Worm (Caenorhabditis elegans) whole organism, L1 larva: ENCODE data around the gene B0457.6.

Experiments used
- C16A3.4 ChIP-seq: fragments of 150-350 bp; optimal IDR thresholded peaks from 2 replicates; lab custom pipeline; 2014; ENCODE audit warnings: missing biosample characterization, missing genetic modification characterization
- Y116A8C.19 ChIP-seq: sonication (generic microtip); optimal IDR thresholded peaks from 2 replicates; lab custom pipeline; 2016; ENCODE audit warnings: missing compliant biosample characterization, missing genetic modification characterization, borderline replicate concordance
- alr-1 ChIP-seq: fragments of 200-800 bp; sonication (Bioruptor generic); optimal IDR thresholded peaks from 2 replicates; lab custom pipeline; 2018; ENCODE audit warnings: borderline replicate concordance, mild to moderate bottlenecking, missing genetic modification characterization, missing compliant biosample characterization
- aly-2 ChIP-seq: fragments of 150-350 bp; optimal IDR thresholded peaks from 2 replicates; lab custom pipeline; 2014; ENCODE audit warnings: missing biosample characterization, missing genetic modification characterization
- blmp-1 ChIP-seq: fragments of 150-350 bp; optimal IDR thresholded peaks from 2 replicates; lab custom pipeline; 2014; ENCODE audit warnings: missing biosample characterization, missing genetic modification characterization
- ceh-63 ChIP-seq: fragments of 200-800 bp; sonication (Bioruptor generic); optimal IDR thresholded peaks from 2 replicates; lab custom pipeline; 2018; ENCODE audit warnings: mild to moderate bottlenecking, missing genetic modification characterization, missing compliant biosample characterization
- ceh-8 ChIP-seq: fragments of 200-800 bp; sonication (Bioruptor generic); optimal IDR thresholded peaks from 2 replicates; lab custom pipeline; 2018; ENCODE audit warnings: mild to moderate bottlenecking, missing genetic modification characterization, moderate library complexity, missing compliant biosample characterization
- ceh-82 ChIP-seq, 3 experiments: fragments of 150-350 bp in 1 of 3; sonication (generic microtip) in 2 of 3; optimal IDR thresholded peaks; 2 replicates each; lab custom pipeline; 2014 to 2017; ENCODE audit warnings: missing biosample characterization in 3 of 3, missing genetic modification characterization in 3 of 3
- ces-1 ChIP-seq: fragments of 150-350 bp; optimal IDR thresholded peaks from 2 replicates; lab custom pipeline; 2014; ENCODE audit warnings: missing biosample characterization, missing genetic modification reagents, missing genetic modification characterization
- dpl-1 ChIP-seq, 3 experiments: fragments of 150-350 bp in 2 of 3; sonication (generic microtip) in 1 of 3; optimal IDR thresholded peaks; 2 replicates each; lab custom pipeline; 2014 to 2017; ENCODE audit warnings: missing biosample characterization in 3 of 3, missing genetic modification characterization in 3 of 3, missing genetic modification reagents in 3 of 3
- dsc-1 ChIP-seq: sonication (generic microtip); optimal IDR thresholded peaks from 2 replicates; lab custom pipeline; 2016; ENCODE audit warnings: mild to moderate bottlenecking, missing genetic modification characterization, missing compliant biosample characterization
- efl-1 ChIP-seq, 4 experiments: fragments of 150-350 bp; optimal IDR thresholded peaks in 3 of 4; peaks in 1 of 4; 1 replicate in 1 of 4; 2 replicates in 3 of 4; lab custom pipeline; 2014; ENCODE audit warnings: missing biosample characterization in 2 of 4, missing genetic modification characterization in 2 of 4, missing genetic modification reagents in 2 of 4
- elt-3 ChIP-seq, 6 experiments: fragments of 150-350 bp in 1 of 6; sonication (generic microtip); optimal IDR thresholded peaks; 2 replicates each; lab custom pipeline; 2017 to 2018; ENCODE audit warnings: missing biosample characterization in 6 of 6, missing genetic modification characterization in 6 of 6, inconsistent platforms in 1 of 6
- fkh-10 ChIP-seq: sonication (generic microtip); optimal IDR thresholded peaks from 2 replicates; lab custom pipeline; 2017; ENCODE audit warnings: missing biosample characterization, missing genetic modification reagents, missing genetic modification characterization
- fkh-8 ChIP-seq: sonication (generic microtip); optimal IDR thresholded peaks from 2 replicates; lab custom pipeline; 2016; ENCODE audit warnings: mild to moderate bottlenecking, missing genetic modification characterization, missing compliant biosample characterization
- grh-1 ChIP-seq: fragments of 200-800 bp; sonication (Bioruptor generic); IDR thresholded peaks from 2 replicates; pipeline ENCODE4 v1.3.6; 2022; ENCODE audit warnings: missing genetic modification reagents, missing genetic modification characterization, missing compliant biosample characterization
- hlh-17 ChIP-seq: fragments of 200-800 bp; sonication (Bioruptor generic); optimal IDR thresholded peaks from 2 replicates; lab custom pipeline; 2018; ENCODE audit warnings: missing genetic modification characterization, mild to moderate bottlenecking, missing compliant biosample characterization, moderate library complexity, borderline replicate concordance
- irx-1 ChIP-seq: sonication (generic microtip); optimal IDR thresholded peaks from 2 replicates; lab custom pipeline; 2016; ENCODE audit warnings: missing genetic modification characterization, missing compliant biosample characterization
- lin-14 ChIP-seq: fragments of 200-800 bp; sonication (Bioruptor generic); optimal IDR thresholded peaks from 2 replicates; lab custom pipeline; 2018; ENCODE audit warnings: mild to moderate bottlenecking, missing genetic modification characterization, moderate library complexity, missing compliant biosample characterization
- lin-35 ChIP-seq, 2 experiments: fragments of 150-350 bp; optimal IDR thresholded peaks; 2 replicates each; lab custom pipeline; 2014; ENCODE audit warnings: missing biosample characterization in 2 of 2, missing genetic modification characterization in 2 of 2, missing genetic modification reagents in 2 of 2
- lsy-2 ChIP-seq, 2 experiments: fragments of 150-350 bp; optimal IDR thresholded peaks; 2 replicates each; lab custom pipeline; 2014; ENCODE audit warnings: missing biosample characterization in 2 of 2, missing genetic modification characterization in 2 of 2
- mdl-1 ChIP-seq, 2 experiments: fragments of 150-350 bp; optimal IDR thresholded peaks; 2 replicates each; lab custom pipeline; 2014 to 2017; ENCODE audit warnings: missing biosample characterization in 2 of 2, missing genetic modification characterization in 2 of 2, inconsistent platforms in 1 of 2
- mef-2 ChIP-seq: fragments of 150-350 bp; optimal IDR thresholded peaks from 2 replicates; lab custom pipeline; 2014; ENCODE audit warnings: missing biosample characterization, missing genetic modification characterization
- mep-1 ChIP-seq: fragments of 150-350 bp; optimal IDR thresholded peaks from 2 replicates; lab custom pipeline; 2014; ENCODE audit warnings: missing biosample characterization, missing genetic modification characterization
- nhr-12 ChIP-seq: sonication (generic microtip); optimal IDR thresholded peaks from 2 replicates; lab custom pipeline; 2017; ENCODE audit warnings: missing biosample characterization, missing genetic modification characterization
- nhr-20 ChIP-seq: sonication (generic microtip); optimal IDR thresholded peaks from 2 replicates; lab custom pipeline; 2016; ENCODE audit warnings: mild to moderate bottlenecking, missing genetic modification characterization, missing compliant biosample characterization
- nhr-47 ChIP-seq: sonication (generic microtip); optimal IDR thresholded peaks from 2 replicates; lab custom pipeline; 2016; ENCODE audit warnings: mild to moderate bottlenecking, missing genetic modification characterization, moderate library complexity, missing compliant biosample characterization
- nhr-71 ChIP-seq: sonication (generic microtip); optimal IDR thresholded peaks from 2 replicates; lab custom pipeline; 2016; ENCODE audit warnings: mild to moderate bottlenecking, missing genetic modification characterization, moderate library complexity, missing compliant biosample characterization
- nhr-90 ChIP-seq: sonication (generic microtip); optimal IDR thresholded peaks from 2 replicates; lab custom pipeline; 2016; ENCODE audit warnings: mild to moderate bottlenecking, missing genetic modification characterization, missing compliant biosample characterization; ENCODE audit not compliant: poor library complexity
- pax-3 ChIP-seq: fragments of 200-800 bp; sonication (Bioruptor generic); optimal IDR thresholded peaks from 2 replicates; lab custom pipeline; 2018; ENCODE audit warnings: mild to moderate bottlenecking, missing genetic modification characterization, moderate library complexity, missing compliant biosample characterization
- pqm-1 ChIP-seq: sonication (generic microtip); optimal IDR thresholded peaks from 3 replicates; lab custom pipeline; 2017; ENCODE audit warnings: missing biosample characterization, missing genetic modification characterization
- rnt-1 ChIP-seq: sonication (generic microtip); optimal IDR thresholded peaks from 2 replicates; lab custom pipeline; 2016; ENCODE audit warnings: mild to moderate bottlenecking, missing genetic modification characterization, moderate library complexity, missing compliant biosample characterization
- skn-1 ChIP-seq: fragments of 150-350 bp; optimal IDR thresholded peaks from 2 replicates; lab custom pipeline; 2014; ENCODE audit warnings: missing biosample characterization, missing genetic modification characterization
- snpc-4 ChIP-seq: fragments of 150-350 bp; optimal IDR thresholded peaks from 2 replicates; lab custom pipeline; 2014; ENCODE audit warnings: missing biosample characterization, missing genetic modification characterization
- snu-23 ChIP-seq: sonication (generic microtip); optimal IDR thresholded peaks from 2 replicates; lab custom pipeline; 2016; ENCODE audit warnings: missing genetic modification characterization, missing compliant biosample characterization
- swsn-7 ChIP-seq: sonication (generic microtip); optimal IDR thresholded peaks from 2 replicates; lab custom pipeline; 2016; ENCODE audit warnings: missing genetic modification characterization, missing compliant biosample characterization
- tbx-2 ChIP-seq: sonication (generic microtip); optimal IDR thresholded peaks from 2 replicates; lab custom pipeline; 2016; ENCODE audit warnings: missing genetic modification characterization, missing compliant biosample characterization
- tlp-1 ChIP-seq: fragments of 150-350 bp; optimal IDR thresholded peaks from 2 replicates; lab custom pipeline; 2014; ENCODE audit warnings: missing biosample characterization, missing genetic modification characterization
- unc-130 ChIP-seq: fragments of 150-350 bp; optimal IDR thresholded peaks from 2 replicates; lab custom pipeline; 2017; ENCODE audit warnings: missing biosample characterization, missing genetic modification characterization, inconsistent platforms
- unc-30 ChIP-seq: sonication (generic microtip); optimal IDR thresholded peaks from 2 replicates; lab custom pipeline; 2017; ENCODE audit warnings: missing biosample characterization, missing genetic modification characterization
- unc-86 ChIP-seq: sonication (generic microtip); optimal IDR thresholded peaks from 2 replicates; lab custom pipeline; 2016; ENCODE audit warnings: missing genetic modification characterization, missing compliant biosample characterization
- xbp-1 ChIP-seq: sonication (generic microtip); optimal IDR thresholded peaks from 2 replicates; lab custom pipeline; 2016; ENCODE audit warnings: missing genetic modification characterization, missing compliant biosample characterization
- zip-4 ChIP-seq: fragments of 200-800 bp; sonication (Bioruptor generic); optimal IDR thresholded peaks from 2 replicates; lab custom pipeline; 2018; ENCODE audit warnings: mild to moderate bottlenecking, missing genetic modification characterization, moderate library complexity, missing compliant biosample characterization
- ztf-4 ChIP-seq: fragments of 150-350 bp; optimal IDR thresholded peaks from 2 replicates; lab custom pipeline; 2014; ENCODE audit warnings: missing biosample characterization, missing genetic modification characterization

Gene B0457.6

DNA sequence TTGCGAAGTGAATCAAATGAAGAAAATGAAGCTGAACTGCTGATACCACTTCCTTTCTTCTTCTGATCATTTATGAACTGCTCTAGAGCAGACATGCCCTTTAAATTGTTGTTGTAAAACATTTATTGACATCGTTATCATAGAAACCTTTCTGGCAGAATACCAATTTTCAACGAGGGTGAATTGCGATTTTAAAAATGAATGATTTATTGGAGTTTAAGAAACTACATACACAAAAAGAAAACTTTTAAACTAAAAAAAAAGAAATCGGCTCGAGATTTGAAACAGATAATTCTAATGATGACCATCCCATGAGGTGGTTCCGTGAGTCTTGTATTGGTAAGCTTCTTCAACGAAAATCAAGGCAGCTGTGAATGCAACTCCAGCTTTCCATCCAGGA lies 41.8 kb downstream of the B0457.6 start, which contains the start of gene sftd-3:
Gene sftd-3, minus strand, starts transcription at position 101 of the 400 bp plus-strand sequence.
- TF ChIP-seq mef-2 (tag; lab: Kevin White, UChicago) = no peak
- TF ChIP-seq skn-1 (tag; lab: Kevin White, UChicago) = no peak
- no peak for TF ChIP-seq fkh-8 (tag; lab: Kevin White, UChicago)
- TF ChIP-seq irx-1 (tag; lab: Kevin White, UChicago) = no peak
- no peak for TF ChIP-seq mep-1 (tag; lab: Kevin White, UChicago)
- no peak for TF ChIP-seq tlp-1 (tag; lab: Kevin White, UChicago)
- TF ChIP-seq nhr-20 (tag; lab: Kevin White, UChicago) = no peak
- TF ChIP-seq unc-30 (tag; lab: Kevin White, UChicago) = no peak
- TF ChIP-seq elt-3 (tag; optimal IDR thresholded peaks at IDR 0.05; lab: Kevin White, UChicago) = no peak
- no peak for TF ChIP-seq aly-2 (tag; lab: Kevin White, UChicago)
- no peak for TF ChIP-seq mdl-1 (tag; optimal IDR thresholded peaks at IDR 0.05; lab: Kevin White, UChicago)
- no peak for TF ChIP-seq grh-1 (GFP tag; lab: Robert Waterston, UW)
- TF ChIP-seq xbp-1 = no peak
- no peak for TF ChIP-seq zip-4 (GFP tag; lab: Kevin White, UChicago)
- TF ChIP-seq alr-1 (tag; lab: Kevin White, UChicago) = no peak
- TF ChIP-seq pax-3 (tag; lab: Kevin White, UChicago) = no peak

DNA sequence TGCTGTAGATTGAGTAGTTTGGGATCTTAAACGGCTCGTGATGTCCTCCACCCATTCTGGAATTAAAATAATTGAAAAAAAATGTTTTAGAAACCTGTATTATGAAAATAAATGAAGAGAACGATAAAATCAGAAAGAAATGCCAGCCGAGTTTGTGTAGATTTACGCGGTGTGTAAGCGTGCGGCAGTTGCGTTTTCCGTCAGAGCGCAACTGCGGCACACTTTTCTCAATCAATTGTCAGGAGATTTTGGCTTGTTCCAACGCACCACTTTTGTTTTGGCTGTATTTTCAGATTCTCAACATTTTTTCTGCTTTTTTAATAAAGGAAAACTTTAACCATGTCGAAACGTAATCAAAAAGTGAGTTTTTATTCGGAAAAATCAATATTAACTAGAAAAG lies 42.6 kb downstream of the B0457.6 start, which contains the start of the genes ndub-3 and C18E9.2:
Gene ndub-3, minus strand, starts transcription at position 56 of the 400 bp plus-strand sequence.
Gene C18E9.2, plus strand, starts transcription at position 172 of the 400 bp plus-strand sequence.
- TF ChIP-seq pqm-1 (tag; lab: Kevin White, UChicago) = no peak
- TF ChIP-seq nhr-71 (tag; lab: Kevin White, UChicago) = peak; percentile 33
- TF ChIP-seq nhr-12 (tag; lab: Kevin White, UChicago) = no peak
- TF ChIP-seq efl-1 (optimal IDR thresholded peaks at IDR 0.05; lab: Kevin White, UChicago) = peak; percentile 66 to 67
- TF ChIP-seq efl-1 (GFP tag; optimal IDR thresholded peaks at IDR 0.05 in 1 of 2; lab: Kevin White, UChicago) = peak; percentile 48 to 95
- peak in 2 of 3 experiments; percentile 4 to 64 for TF ChIP-seq ceh-82 (tag; optimal IDR thresholded peaks at IDR 0.05; lab: Kevin White, UChicago)
- TF ChIP-seq C16A3.4 = peak; percentile 55
- TF ChIP-seq Y116A8C.19 (tag; lab: Kevin White, UChicago) = no peak
- TF ChIP-seq tbx-2 (tag; lab: Kevin White, UChicago) = peak; percentile 6
- TF ChIP-seq mdl-1 (tag; optimal IDR thresholded peaks at IDR 0.05; lab: Kevin White, UChicago) = peak in 1 of 2 experiments; percentile 24
- TF ChIP-seq ceh-63 (GFP tag; lab: Kevin White, UChicago) = no peak
- peak; percentile 1 for TF ChIP-seq nhr-47 (tag; lab: Kevin White, UChicago)
- peak; percentile 13 to 75 for TF ChIP-seq lsy-2 (tag; optimal IDR thresholded peaks at IDR 0.05; lab: Kevin White, UChicago)
- TF ChIP-seq rnt-1 (tag; lab: Kevin White, UChicago) = peak; percentile 26
- TF ChIP-seq lin-35 (GFP tag; optimal IDR thresholded peaks at IDR 0.05; lab: Kevin White, UChicago) = peak; percentile 59 to 79
- no peak for TF ChIP-seq nhr-20 (tag; lab: Kevin White, UChicago)
- TF ChIP-seq dpl-1 (GFP tag; optimal IDR thresholded peaks at IDR 0.05; lab: Kevin White, UChicago) = peak; percentile 38 to 66 (median 56)
- peak; percentile 50 for TF ChIP-seq lin-14
- TF ChIP-seq snu-23 (GFP tag; lab: Kevin White, UChicago) = peak; percentile 32
- TF ChIP-seq, all 84 proteins: peak for 13

DNA sequence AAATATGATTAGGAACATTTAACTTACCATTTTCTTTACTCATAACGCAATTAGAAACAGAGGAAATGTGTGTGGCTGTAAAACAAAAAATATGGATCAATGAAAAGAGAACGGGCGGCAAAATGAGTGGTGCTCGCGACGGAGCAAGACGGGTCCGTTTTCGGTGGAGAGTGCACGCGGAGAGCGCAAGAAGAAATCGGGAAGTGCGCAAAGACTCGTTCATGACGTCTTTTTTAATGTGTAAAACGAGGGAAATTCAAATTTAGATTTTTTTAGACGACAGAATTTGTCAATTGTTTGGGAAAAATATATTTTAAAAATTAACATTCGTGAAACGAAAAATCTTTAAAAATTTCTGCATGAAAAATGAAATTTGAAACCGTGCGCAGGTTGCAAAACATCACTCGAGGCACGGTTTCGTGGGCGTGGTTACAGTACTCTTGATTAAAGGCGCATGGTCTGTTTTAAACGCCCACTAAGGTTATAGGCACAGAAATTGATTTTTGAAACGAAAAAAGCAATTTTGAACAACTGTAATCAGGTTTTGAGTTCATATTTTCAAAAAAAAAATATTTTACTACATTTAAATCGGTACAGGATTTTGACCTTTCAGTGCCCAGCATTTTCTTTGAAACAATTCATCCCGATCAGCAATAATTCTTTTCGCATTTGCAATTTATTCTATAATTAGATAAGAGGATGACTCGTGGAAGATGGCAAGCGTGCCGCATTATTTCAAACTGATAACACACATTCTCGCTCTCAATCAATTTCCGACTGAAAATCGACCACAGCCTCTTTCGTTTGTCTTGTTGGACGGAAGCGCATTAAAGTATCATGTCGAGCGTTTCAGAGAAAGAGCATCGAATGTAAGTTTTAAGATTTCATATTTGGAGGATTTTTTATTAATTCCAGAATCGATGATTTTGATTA lies 47.3 kb downstream of the B0457.6 start, which contains the start of the genes szy-20 and C18E9.5:
Gene szy-20, minus strand, starts transcription at position 83 of the 933 bp plus-strand sequence.
Gene C18E9.5, plus strand, starts transcription at position 730 of the 933 bp plus-strand sequence.
- TF ChIP-seq swsn-7 (tag; lab: Kevin White, UChicago) (peak; percentile 90), dsc-1 (tag; lab: Kevin White, UChicago) (peak; percentile 92), elt-3 (tag; optimal IDR thresholded peaks at IDR 0.05; lab: Kevin White, UChicago) (peak in 2 of 6 experiments; percentile 2 to 46), snpc-4 (tag; lab: Kevin White, UChicago) (peak; percentile 78), fkh-8 (tag; lab: Kevin White, UChicago) (peak; percentile 80), ceh-8 (peak; percentile 72), nhr-90 (tag; lab: Kevin White, UChicago) (peak; percentile 80), hlh-17 (GFP tag; lab: Kevin White, UChicago) (no peak), Y116A8C.19 (tag; lab: Kevin White, UChicago) (no peak), lsy-2 (tag; optimal IDR thresholded peaks at IDR 0.05; lab: Kevin White, UChicago) (peak; percentile 91), nhr-20 (tag; lab: Kevin White, UChicago) (peak; percentile 87), ztf-4 (tag; lab: Kevin White, UChicago) (peak; percentile 14), fkh-10 (GFP tag; lab: Kevin White, UChicago) (peak; percentile 46), mef-2 (tag; lab: Kevin White, UChicago) (no peak), lin-14 (peak; percentile 90), ces-1 (GFP tag; lab: Kevin White, UChicago) (no peak), unc-130 (tag; lab: Kevin White, UChicago) (peak; percentile 17), unc-86 (tag; lab: Kevin White, UChicago) (peak; percentile 87), blmp-1 (tag; lab: Kevin White, UChicago) (peak; percentile 23)
